Fruit fly (Drosophila melanogaster) whole organism, prepupa: ENCODE data around the gene Sprn.

Source experiments
- CG3032 ChIP-seq: fragments of 200-800 bp; optimal IDR thresholded peaks from 2 replicates; lab custom pipeline; 2019; ENCODE audit warnings: missing biosample characterization, mild to moderate bottlenecking, missing genetic modification characterization, moderate library complexity
- CG9139 ChIP-seq: fragments of 200-800 bp; sonication (Bioruptor generic); optimal IDR thresholded peaks from 3 replicates; lab custom pipeline; 2017; ENCODE audit warnings: missing biosample characterization, mild to moderate bottlenecking, missing genetic modification characterization
- Eip78C ChIP-seq: fragments of 200-800 bp; sonication (Bioruptor generic); peaks from one replicate; lab custom pipeline; 2016; ENCODE audit warnings: missing biosample characterization, missing genetic modification characterization
- Sox15 ChIP-seq: fragments of 200-800 bp; sonication (Bioruptor generic); optimal IDR thresholded peaks from 3 replicates; lab custom pipeline; 2016; ENCODE audit warnings: missing biosample characterization, missing genetic modification characterization
- cyc ChIP-seq: fragments of 200-800 bp; sonication (Bioruptor generic); optimal IDR thresholded peaks from 3 replicates; lab custom pipeline; 2016; ENCODE audit warnings: missing biosample characterization, missing genetic modification characterization
- eg ChIP-seq: fragments of 200-800 bp; sonication (Bioruptor generic); IDR thresholded peaks from 3 replicates; pipeline ENCODE4 v1.3.6; 2022; ENCODE audit warnings: missing biosample characterization, missing genetic modification characterization
- esn ChIP-seq: fragments of 200-800 bp; sonication (Bioruptor generic); optimal IDR thresholded peaks from 2 replicates; lab custom pipeline; 2016; ENCODE audit warnings: missing biosample characterization, mild to moderate bottlenecking, missing genetic modification characterization, moderate library complexity
- fd59A ChIP-seq: fragments of 200-800 bp; sonication (Bioruptor generic); optimal IDR thresholded peaks from 2 replicates; lab custom pipeline; 2017; ENCODE audit warnings: missing biosample characterization, mild to moderate bottlenecking, missing genetic modification characterization, missing genetic modification reagents
- ss ChIP-seq, 2 experiments: fragments of 200-800 bp; sonication (Bioruptor generic); optimal IDR thresholded peaks; 2 replicates in 1 of 2; 3 replicates in 1 of 2; lab custom pipeline; 2017 to 2018; ENCODE audit warnings: mild to moderate bottlenecking in 2 of 2, missing biosample characterization in 2 of 2, missing genetic modification characterization in 2 of 2, moderate library complexity in 1 of 2

The Sprn gene

dm6 chr3L:11925382-11925781, 46.5 kb downstream of the Sprn start:
- TF ChIP-seq CG9139 (no peak), Eip78C (GFP tag; lab: Kevin White, UChicago) (no peak), cyc (GFP tag; lab: Kevin White, UChicago) (no peak), esn (GFP tag; lab: Kevin White, UChicago) (no peak), CG3032 (no peak), Sox15 (GFP tag; lab: Kevin White, UChicago) (no peak)

DNA sequence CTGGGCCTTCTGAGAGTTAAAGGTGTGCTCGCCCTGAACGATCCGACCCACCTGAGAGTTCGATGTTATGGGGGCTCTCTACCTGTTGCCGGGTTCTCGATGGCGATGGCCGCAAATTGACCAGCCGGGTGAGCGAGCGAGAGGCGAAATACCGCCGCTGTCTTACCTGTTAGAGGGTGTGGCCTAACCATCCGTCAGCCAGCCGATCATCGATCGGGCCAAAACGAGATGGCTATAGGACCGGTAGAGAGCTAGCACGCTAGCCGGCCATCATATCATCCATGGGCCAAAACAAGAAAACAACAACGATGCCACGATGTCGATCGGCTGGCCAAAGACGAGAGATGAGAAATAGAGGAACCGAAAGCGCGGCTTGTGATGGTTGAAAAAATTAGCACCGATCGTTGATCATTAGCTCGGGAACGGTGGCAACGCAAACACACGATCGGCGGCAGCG, 48.4 kb downstream of the Sprn start, which contains the start of gene byn:
byn (plus strand) TSS at position 407 of the 457 bp plus-strand sequence.
- 0 out of 3 replicates have a peak, but pooled peaks have one; percentile 11 for TF ChIP-seq eg
- TF ChIP-seq ss (GFP tag; optimal IDR thresholded peaks at IDR 0.05; lab: Kevin White, UChicago) = peak in 1 of 2 experiments; percentile 42
- TF ChIP-seq fd59A (GFP tag; lab: Kevin White, UChicago) = no peak
- TF ChIP-seq, all 60 proteins: peak for 2
